Worm (Caenorhabditis elegans) whole organism, young adult: ENCODE data around the gene hpk-1.

Source experiments
- Y95B8A.8 ChIP-seq: fragments of 200-800 bp; sonication (Bioruptor generic); IDR thresholded peaks from 2 replicates; pipeline ENCODE4 v1.3.6; 2022; ENCODE audit warnings: missing genetic modification reagents, missing genetic modification characterization, missing compliant biosample characterization
- ama-1 ChIP-seq, 3 experiments: fragments of 150-350 bp in 1 of 3; sonication (generic microtip) in 2 of 3; optimal IDR thresholded peaks; 2 replicates each; lab custom pipeline; 2014 to 2018; ENCODE audit warnings: missing biosample characterization in 2 of 3, missing genetic modification characterization in 2 of 3, missing genetic modification reagents in 2 of 3
- die-1 ChIP-seq: sonication (generic microtip); optimal IDR thresholded peaks from 2 replicates; lab custom pipeline; 2016; ENCODE audit warnings: missing genotype, mild to moderate bottlenecking, missing genetic modification characterization, missing compliant biosample characterization
- dpl-1 ChIP-seq: fragments of 150-350 bp; optimal IDR thresholded peaks from 2 replicates; lab custom pipeline; 2014; ENCODE audit warnings: missing biosample characterization, missing genetic modification reagents, missing genetic modification characterization
- efl-1 ChIP-seq: fragments of 150-350 bp; optimal IDR thresholded peaks from 2 replicates; lab custom pipeline; 2014; ENCODE audit warnings: missing biosample characterization, missing genetic modification reagents, missing genetic modification characterization
- ekl-4 ChIP-seq: fragments of 200-800 bp; sonication (Bioruptor generic); IDR thresholded peaks from 2 replicates; pipeline ENCODE4 v1.3.6; 2022; ENCODE audit warnings: missing genetic modification reagents, missing genetic modification characterization, missing compliant biosample characterization
- lin-26 ChIP-seq: fragments of 200-800 bp; sonication (Bioruptor generic); IDR thresholded peaks from 2 replicates; pipeline ENCODE4 v1.3.6; 2022; ENCODE audit warnings: missing genetic modification reagents, missing genetic modification characterization, missing compliant biosample characterization
- lir-1 ChIP-seq: fragments of 200-800 bp; sonication (Bioruptor generic); conservative IDR thresholded peaks from 2 replicates; pipeline ENCODE4 v1.3.6; 2022; ENCODE audit warnings: missing genetic modification reagents, missing genetic modification characterization, missing compliant biosample characterization
- ztf-26 ChIP-seq: sonication (generic microtip); optimal IDR thresholded peaks from 2 replicates; lab custom pipeline; 2017; ENCODE audit warnings: missing genetic modification characterization, missing compliant biosample characterization
- ztf-28 ChIP-seq: fragments of 200-800 bp; sonication (Bioruptor generic); IDR thresholded peaks from 2 replicates; pipeline ENCODE4 v1.3.6; 2022; ENCODE audit warnings: missing genetic modification reagents, missing genetic modification characterization, missing compliant biosample characterization

ce11 chrX:4177394-4177793 lies 39.7 kb downstream of the hpk-1 start, which contains the start of gene ZK470.6:
- TF ChIP-seq ztf-26, result no peak
- TF ChIP-seq lin-26 (GFP tag; lab: Robert Waterston, UW), result no peak
- no peak for TF ChIP-seq lir-1 (GFP tag; lab: Robert Waterston, UW)
- no peak for TF ChIP-seq ztf-28 (GFP tag; lab: Robert Waterston, UW)
- no peak for TF ChIP-seq dpl-1 (GFP tag; lab: Kevin White, UChicago)
- no peak for TF ChIP-seq ama-1 (optimal IDR thresholded peaks at IDR 0.05; lab: Kevin White, UChicago)
- TF ChIP-seq ama-1 (GFP tag; optimal IDR thresholded peaks at IDR 0.05; lab: Kevin White, UChicago), result no peak
- no peak for TF ChIP-seq Y95B8A.8 (GFP tag; lab: Robert Waterston, UW)
- TF ChIP-seq efl-1 (GFP tag; lab: Kevin White, UChicago), result no peak
- TF ChIP-seq ekl-4, result no peak
- no peak for TF ChIP-seq die-1 (tag; lab: Kevin White, UChicago)
